Fruit fly (Drosophila melanogaster) whole organism: ENCODE results near the gene CG11498.

Experiments
- CG8478 ChIP-seq: fragments of >200 bp; optimal IDR thresholded peaks from 2 replicates; lab custom pipeline; 2018; ENCODE audit warnings: inconsistent platforms
- pan ChIP-seq: fragments of >200 bp; optimal IDR thresholded peaks from 2 replicates; lab custom pipeline; 2017
- usp ChIP-seq: fragments of >200 bp; optimal IDR thresholded peaks from 2 replicates; lab custom pipeline; 2017; ENCODE audit warnings: missing biosample characterization, missing genetic modification characterization, mixed read lengths

DNA sequence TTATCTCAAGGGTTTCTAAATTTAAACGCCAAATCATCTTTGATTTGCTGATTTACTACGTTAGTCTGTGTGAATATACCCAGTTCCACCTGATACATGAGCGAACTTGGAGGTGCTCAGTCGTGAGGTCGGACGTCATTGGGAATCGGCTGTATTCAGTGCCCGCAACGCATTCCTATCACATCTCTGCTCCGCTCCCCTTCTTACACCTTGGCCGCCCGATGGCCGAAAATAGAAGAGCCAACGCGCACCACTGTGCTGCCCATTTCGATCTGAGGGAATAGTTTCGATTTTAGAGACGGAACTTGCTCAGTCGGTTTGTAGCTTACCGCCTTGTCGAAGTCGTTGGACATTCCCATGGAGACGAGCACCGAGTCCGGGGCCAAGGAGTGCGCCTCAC lies 16.0 kb upstream of the CG11498 start:
- TF ChIP-seq usp (no peak), pan (lab: Kevin White, UChicago) (no peak), CG8478 (lab: Kevin White, UChicago) (no peak)
